Fruit fly (Drosophila melanogaster): ENCODE measurements around the gene loh.

- no peak for TF ChIP-seq pdm3 (GFP tag; optimal IDR thresholded peaks at IDR 0.05)
- no peak for TF ChIP-seq OdsH (GFP tag; optimal IDR thresholded peaks at IDR 0.05)
- no peak for TF ChIP-seq fd59A (GFP tag; optimal IDR thresholded peaks at IDR 0.05)
These were observed 15.7 kb upstream of the loh start, which contains the start of the genes SmB and KdelR for dm6 chr2L:10426534-10427048.

Measured in whole organism, prepupa.